Worm (Caenorhabditis elegans) whole organism, young adult: ENCODE measurements around the gene T05A7.3.

Experiments used
- B0261.1 ChIP-seq: sonication (generic microtip); optimal IDR thresholded peaks from 2 replicates; lab custom pipeline; 2016; ENCODE audit warnings: mild to moderate bottlenecking, missing genetic modification characterization, moderate library complexity, missing compliant biosample characterization
- B0336.3 ChIP-seq: fragments of 200-800 bp; sonication (Bioruptor generic); IDR thresholded peaks from 2 replicates; pipeline ENCODE4 v1.3.6; 2022; ENCODE audit warnings: missing genetic modification characterization, missing compliant biosample characterization
- F39B2.1 ChIP-seq: fragments of 200-800 bp; sonication (Bioruptor generic); IDR thresholded peaks from 2 replicates; pipeline ENCODE4 v1.3.6; 2022; ENCODE audit warnings: missing genetic modification reagents, missing genetic modification characterization, missing compliant biosample characterization
- F49E8.2 ChIP-seq: sonication (generic microtip); optimal IDR thresholded peaks from 3 replicates; lab custom pipeline; 2017; ENCODE audit warnings: missing genetic modification characterization, mild to moderate bottlenecking, missing compliant biosample characterization, antibody characterized with exemption, moderate library complexity; ENCODE audit not compliant: insufficient read depth
- F55B11.4 ChIP-seq: sonication (generic microtip); optimal IDR thresholded peaks from 2 replicates; lab custom pipeline; 2016; ENCODE audit warnings: missing compliant biosample characterization, missing genetic modification characterization, borderline replicate concordance; ENCODE audit not compliant: insufficient read depth
- T07F8.4 ChIP-seq: sonication (generic microtip); optimal IDR thresholded peaks from 2 replicates; lab custom pipeline; 2016; ENCODE audit warnings: mild to moderate bottlenecking, missing genetic modification characterization, moderate library complexity, missing compliant biosample characterization
- T26A5.8 ChIP-seq: sonication (generic microtip); optimal IDR thresholded peaks from 2 replicates; lab custom pipeline; 2016; ENCODE audit warnings: missing genetic modification characterization, missing compliant biosample characterization
- Y53F4B.3 ChIP-seq: fragments of 200-800 bp; sonication (Bioruptor generic); IDR thresholded peaks from 2 replicates; pipeline ENCODE4 v1.3.6; 2022; ENCODE audit warnings: missing genetic modification reagents, missing genetic modification characterization, missing compliant biosample characterization
- Y56A3A.18 ChIP-seq: fragments of 200-800 bp; sonication (Bioruptor generic); IDR thresholded peaks from 2 replicates; pipeline ENCODE4 v1.3.6; 2022; ENCODE audit warnings: missing genetic modification reagents, missing genetic modification characterization, missing compliant biosample characterization
- akir-1 ChIP-seq: fragments of 200-800 bp; sonication (Bioruptor generic); optimal IDR thresholded peaks from 2 replicates; lab custom pipeline; 2018; ENCODE audit warnings: mild to moderate bottlenecking, missing genetic modification characterization, moderate library complexity, missing compliant biosample characterization
- aptf-2 ChIP-seq: fragments of 200-800 bp; sonication (Bioruptor generic); conservative IDR thresholded peaks from 2 replicates; pipeline ENCODE4 v1.3.6; 2022; ENCODE audit warnings: missing genetic modification reagents, missing genetic modification characterization, missing compliant biosample characterization
- attf-3 ChIP-seq: fragments of 200-800 bp; sonication (Bioruptor generic); conservative IDR thresholded peaks from 2 replicates; pipeline ENCODE4 v1.3.6; 2022; ENCODE audit warnings: missing genetic modification reagents, missing genetic modification characterization, missing compliant biosample characterization
- attf-5 ChIP-seq: fragments of 200-800 bp; sonication (Bioruptor generic); optimal IDR thresholded peaks from 2 replicates; lab custom pipeline; 2018; ENCODE audit warnings: mild to moderate bottlenecking, missing genetic modification characterization, missing compliant biosample characterization
- cebp-2 ChIP-seq: fragments of 200-800 bp; sonication (Bioruptor generic); IDR thresholded peaks from 2 replicates; pipeline ENCODE4 v1.3.6; 2022; ENCODE audit warnings: missing genetic modification characterization, missing compliant biosample characterization
- ceh-100 ChIP-seq: fragments of 200-800 bp; sonication (Bioruptor generic); IDR thresholded peaks from 2 replicates; pipeline ENCODE4 v1.3.6; 2022; ENCODE audit warnings: missing genetic modification reagents, missing genetic modification characterization, missing compliant biosample characterization
- dpl-1 ChIP-seq: fragments of 150-350 bp; optimal IDR thresholded peaks from 2 replicates; lab custom pipeline; 2014; ENCODE audit warnings: missing biosample characterization, missing genetic modification reagents, missing genetic modification characterization
- fkh-3 ChIP-seq: sonication (generic microtip); optimal IDR thresholded peaks from 2 replicates; lab custom pipeline; 2016; ENCODE audit warnings: mild to moderate bottlenecking, missing genetic modification characterization, missing compliant biosample characterization
- hrde-1 ChIP-seq: sonication (generic microtip); optimal IDR thresholded peaks from 2 replicates; lab custom pipeline; 2016; ENCODE audit warnings: missing genetic modification characterization, mild to moderate bottlenecking, missing compliant biosample characterization, moderate library complexity, missing genotype, missing genetic modification reagents, borderline replicate concordance
- hsf-1 ChIP-seq: fragments of 200-800 bp; sonication (Bioruptor generic); IDR thresholded peaks from 2 replicates; pipeline ENCODE4 v1.3.6; 2022; ENCODE audit warnings: missing genetic modification reagents, missing genetic modification characterization, missing compliant biosample characterization
- let-526 ChIP-seq: fragments of 200-800 bp; sonication (Bioruptor generic); IDR thresholded peaks from 2 replicates; pipeline ENCODE4 v1.3.6; 2022; ENCODE audit warnings: missing genetic modification reagents, missing genetic modification characterization, missing compliant biosample characterization
- let-607 ChIP-seq, 2 experiments: fragments of 200-800 bp in 1 of 2; sonication (Bioruptor generic) in 1 of 2; sonication (generic microtip) in 1 of 2; optimal IDR thresholded peaks; 2 replicates each; lab custom pipeline; 2016 to 2018; ENCODE audit warnings: mild to moderate bottlenecking in 2 of 2, missing compliant biosample characterization in 2 of 2, missing genetic modification characterization in 2 of 2, moderate library complexity in 2 of 2, missing genotype in 1 of 2
- lin-26 ChIP-seq: fragments of 200-800 bp; sonication (Bioruptor generic); IDR thresholded peaks from 2 replicates; pipeline ENCODE4 v1.3.6; 2022; ENCODE audit warnings: missing genetic modification reagents, missing genetic modification characterization, missing compliant biosample characterization
- lin-35 ChIP-seq, 3 experiments: fragments of 150-350 bp in 2 of 3; sonication (generic microtip) in 1 of 3; optimal IDR thresholded peaks; 2 replicates each; lab custom pipeline; 2014 to 2018; ENCODE audit warnings: missing biosample characterization in 3 of 3, missing genetic modification characterization in 3 of 3, missing genetic modification reagents in 3 of 3
- madf-6 ChIP-seq: fragments of 200-800 bp; sonication (Bioruptor generic); IDR thresholded peaks from 2 replicates; pipeline ENCODE4 v1.3.6; 2022; ENCODE audit warnings: missing genetic modification reagents, missing genetic modification characterization, missing compliant biosample characterization
- mxl-1 ChIP-seq: sonication (generic microtip); optimal IDR thresholded peaks from 2 replicates; lab custom pipeline; 2016; ENCODE audit warnings: missing genetic modification characterization, missing compliant biosample characterization
- nfya-1 ChIP-seq: sonication (generic microtip); optimal IDR thresholded peaks from 2 replicates; lab custom pipeline; 2017; ENCODE audit warnings: antibody characterized with exemption, missing compliant biosample characterization, missing genetic modification characterization, borderline replicate concordance; ENCODE audit not compliant: insufficient read depth
- nhr-90 ChIP-seq: sonication (generic microtip); optimal IDR thresholded peaks from 2 replicates; lab custom pipeline; 2016; ENCODE audit warnings: missing genotype, mild to moderate bottlenecking, missing genetic modification characterization, missing compliant biosample characterization
- rpc-1 ChIP-seq, 2 experiments: fragments of 150-350 bp in 1 of 2; sonication (generic microtip) in 1 of 2; optimal IDR thresholded peaks; 2 replicates each; lab custom pipeline; 2014 to 2018; ENCODE audit warnings: missing biosample characterization in 1 of 2, missing genetic modification characterization in 1 of 2, missing genetic modification reagents in 1 of 2, missing genotype in 1 of 2
- sdz-38 ChIP-seq: sonication (generic microtip); optimal IDR thresholded peaks from 2 replicates; lab custom pipeline; 2016; ENCODE audit warnings: missing genotype, missing genetic modification characterization, missing compliant biosample characterization
- sea-2 ChIP-seq: fragments of 200-800 bp; sonication (Bioruptor generic); IDR thresholded peaks from 2 replicates; pipeline ENCODE4 v1.3.6; 2022; ENCODE audit warnings: missing genetic modification characterization, missing compliant biosample characterization
- somi-1 ChIP-seq: fragments of 200-800 bp; sonication (Bioruptor generic); optimal IDR thresholded peaks from 2 replicates; lab custom pipeline; 2018; ENCODE audit warnings: mild to moderate bottlenecking, missing genetic modification characterization, missing compliant biosample characterization
- tlf-1 ChIP-seq: fragments of 200-800 bp; sonication (Bioruptor generic); optimal IDR thresholded peaks from 2 replicates; lab custom pipeline; 2018; ENCODE audit warnings: mild to moderate bottlenecking, missing genetic modification characterization, missing compliant biosample characterization
- unc-130 ChIP-seq: sonication (generic microtip); optimal IDR thresholded peaks from 2 replicates; lab custom pipeline; 2016; ENCODE audit warnings: missing genetic modification reagents, missing genetic modification characterization, missing compliant biosample characterization
- xnd-1 ChIP-seq: sonication (generic microtip); optimal IDR thresholded peaks from 2 replicates; lab custom pipeline; 2016; ENCODE audit warnings: missing genotype, missing genetic modification reagents, missing genetic modification characterization, missing compliant biosample characterization
- ztf-18 ChIP-seq: sonication (generic microtip); optimal IDR thresholded peaks from 2 replicates; lab custom pipeline; 2016; ENCODE audit warnings: missing genotype, mild to moderate bottlenecking, missing genetic modification characterization, missing compliant biosample characterization
- ztf-22 ChIP-seq: fragments of 200-800 bp; sonication (Bioruptor generic); optimal IDR thresholded peaks from 2 replicates; lab custom pipeline; 2018; ENCODE audit warnings: mild to moderate bottlenecking, missing genetic modification characterization, moderate library complexity, missing compliant biosample characterization
- ztf-6 ChIP-seq: fragments of 200-800 bp; sonication (Bioruptor generic); IDR thresholded peaks from 2 replicates; pipeline ENCODE4 v1.3.6; 2022; ENCODE audit warnings: missing genetic modification reagents, missing genetic modification characterization, missing compliant biosample characterization

Gene T05A7.3

DNA sequence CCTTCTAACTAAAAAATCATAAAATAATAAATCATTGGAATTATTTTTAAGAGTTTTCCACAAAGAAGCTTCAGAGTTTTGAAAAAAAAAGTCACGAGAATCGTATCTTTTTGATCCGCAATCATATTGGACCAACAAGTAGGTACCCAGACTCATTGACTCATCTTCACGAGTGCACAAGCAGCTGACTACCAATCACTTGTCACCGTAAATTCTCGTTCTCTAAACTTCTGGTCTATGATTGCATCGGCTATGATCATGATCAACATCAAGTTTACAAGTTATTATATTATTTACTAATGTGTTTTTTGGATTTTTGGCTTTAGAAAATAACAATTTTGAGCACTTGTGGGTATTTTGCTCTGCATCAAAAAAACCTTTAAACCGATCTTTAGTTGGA is 660 bp downstream of the T05A7.3 start:
- TF ChIP-seq ztf-22 (GFP tag; lab: Kevin White, UChicago) (no peak), akir-1 (GFP tag; lab: Kevin White, UChicago) (no peak), F49E8.2 (tag; lab: Kevin White, UChicago) (no peak), F55B11.4 (tag; lab: Kevin White, UChicago) (no peak), ceh-100 (GFP tag; lab: Robert Waterston, UW) (no peak), attf-3 (no peak), Y53F4B.3 (GFP tag; lab: Robert Waterston, UW) (no peak), xnd-1 (tag; lab: Kevin White, UChicago) (no peak), sea-2 (GFP tag; lab: Robert Waterston, UW) (no peak), let-526 (no peak), nfya-1 (tag; lab: Kevin White, UChicago) (no peak), B0336.3 (GFP tag; lab: Robert Waterston, UW) (no peak), let-607 (tag; optimal IDR thresholded peaks at IDR 0.05; lab: Kevin White, UChicago) (no peak), F39B2.1 (GFP tag; lab: Robert Waterston, UW) (no peak), madf-6 (GFP tag; lab: Robert Waterston, UW) (no peak), ztf-6 (GFP tag; lab: Robert Waterston, UW) (no peak), somi-1 (GFP tag; lab: Kevin White, UChicago) (no peak), dpl-1 (GFP tag; lab: Kevin White, UChicago) (no peak)
- TF ChIP-seq, all 124 proteins: peak for 0

DNA sequence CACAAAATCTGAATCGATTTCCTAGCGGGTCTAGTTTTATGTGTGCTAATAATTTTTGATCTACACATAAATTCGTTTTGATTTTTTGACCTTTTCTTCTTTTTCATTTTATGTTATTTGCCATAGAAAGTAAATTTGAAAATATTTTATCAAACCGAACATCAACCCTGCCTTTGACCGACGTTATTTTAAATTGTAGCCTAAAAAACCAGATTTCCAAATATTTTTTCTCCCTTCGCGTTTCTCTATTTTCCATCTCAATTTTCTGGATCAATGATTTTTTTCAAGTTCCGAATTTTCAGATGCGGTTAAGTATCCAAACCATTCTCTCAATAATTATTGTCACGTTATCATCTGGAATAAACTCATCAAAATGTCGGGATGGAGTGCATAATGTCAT is 2.3 kb downstream of the T05A7.3 start, which contains the start of gene T05A7.1:
Gene T05A7.1 (plus strand): TSS at position 301 of the 400 bp plus-strand sequence.
- TF ChIP-seq hrde-1 (tag; lab: Kevin White, UChicago) = no peak

DNA sequence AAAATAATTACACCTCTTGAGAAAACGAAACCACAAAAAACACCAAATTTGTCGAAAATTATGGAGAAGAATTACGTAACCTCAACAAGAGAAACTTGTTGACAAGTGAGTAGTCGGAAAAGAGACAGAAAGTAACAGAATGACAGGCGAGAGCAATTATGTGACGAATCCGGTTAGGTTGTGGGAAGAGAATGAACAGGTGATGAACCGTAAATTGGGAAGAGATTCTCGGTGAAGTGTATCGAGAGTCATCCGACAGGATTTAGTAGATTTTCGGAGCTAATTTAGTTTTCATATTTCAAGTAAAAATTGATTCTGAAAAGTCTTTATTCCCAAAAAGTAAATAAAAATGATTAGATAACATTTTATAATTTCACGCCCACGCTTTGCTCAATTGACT is 5.8 kb downstream of the T05A7.3 start, which contains the start of gene T05A7.7:
Gene T05A7.7 (minus strand): TSS at position 101 of the 400 bp plus-strand sequence.
- TF ChIP-seq lin-35 (GFP tag; optimal IDR thresholded peaks at IDR 0.05; lab: Kevin White, UChicago) (no peak), T26A5.8 (tag; lab: Kevin White, UChicago) (no peak), cebp-2 (GFP tag; lab: Robert Waterston, UW) (no peak), Y56A3A.18 (GFP tag; lab: Robert Waterston, UW) (no peak), mxl-1 (tag; lab: Kevin White, UChicago) (no peak), attf-5 (GFP tag; lab: Kevin White, UChicago) (no peak), tlf-1 (no peak), let-607 (tag; optimal IDR thresholded peaks at IDR 0.05; lab: Kevin White, UChicago) (no peak), ztf-18 (tag; lab: Kevin White, UChicago) (no peak), B0261.1 (tag; lab: Kevin White, UChicago) (no peak), unc-130 (no peak)

DNA sequence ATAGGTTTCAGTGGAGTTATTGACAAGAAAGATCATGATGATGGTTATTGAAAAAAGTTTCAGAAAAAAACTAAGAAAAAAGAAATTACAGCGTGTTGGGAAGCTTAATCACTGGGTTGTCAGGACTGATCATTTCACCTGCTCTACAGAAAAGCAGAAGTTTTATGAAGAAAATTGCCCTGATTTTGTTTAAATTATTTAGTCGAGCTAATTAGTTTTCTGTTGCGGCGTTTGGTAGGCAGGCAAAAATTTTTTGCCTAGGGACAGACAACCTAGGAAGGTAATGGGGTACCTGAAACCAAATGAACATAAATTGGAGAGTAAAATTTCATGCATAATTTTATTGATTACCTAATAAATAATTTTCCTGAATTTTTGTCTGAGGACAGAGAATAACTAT is 8.1 kb downstream of the T05A7.3 start, which contains the start of gene sre-40:
Gene sre-40 (minus strand): TSS at position 101 of the 400 bp plus-strand sequence.
- TF ChIP-seq unc-130 = no peak
- TF ChIP-seq, all 124 proteins: peak for 0

DNA sequence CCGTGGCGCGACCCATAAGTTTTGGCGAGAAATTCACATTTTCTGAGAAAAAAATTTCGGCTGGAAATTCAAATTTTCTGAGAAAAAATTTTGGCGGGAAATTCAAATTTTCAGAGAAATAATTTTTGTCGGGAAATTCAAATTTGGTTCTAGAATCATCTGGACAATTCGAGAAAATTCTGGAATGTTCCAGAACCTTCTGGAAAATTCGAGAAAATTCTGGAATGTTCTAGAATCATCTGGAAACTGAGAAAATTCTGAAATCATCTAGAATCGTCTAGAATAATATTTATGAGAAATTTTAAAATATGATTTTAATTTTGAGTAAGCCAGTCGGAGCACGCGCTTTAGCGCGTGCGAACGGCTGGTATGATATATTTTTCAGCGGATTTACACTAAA is 9.3 kb downstream of the T05A7.3 start:
- TF ChIP-seq nhr-90 (tag; lab: Kevin White, UChicago) (no peak), lin-26 (no peak), rpc-1 (optimal IDR thresholded peaks at IDR 0.05; lab: Kevin White, UChicago) (peak; percentile 6), rpc-1 (tag; optimal IDR thresholded peaks at IDR 0.05; lab: Kevin White, UChicago) (no peak), sdz-38 (tag; lab: Kevin White, UChicago) (no peak), T07F8.4 (no peak), hsf-1 (GFP tag; lab: Robert Waterston, UW) (peak; percentile 93), akir-1 (GFP tag; lab: Kevin White, UChicago) (no peak), fkh-3 (no peak), ztf-6 (GFP tag; lab: Robert Waterston, UW) (no peak), mxl-1 (tag; lab: Kevin White, UChicago) (no peak), aptf-2 (GFP tag; lab: Robert Waterston, UW) (no peak)
